Fruit fly (Drosophila melanogaster) whole organism, embryonic: Measurements from ENCODE around the gene Cyp1.
A peak's percentile ranks its signal among the peaks of the same experiment; 100 is the strongest.

Source experiments
- Asciz ChIP-seq: fragments of 200-800 bp; sonication (Bioruptor generic); optimal IDR thresholded peaks from 2 replicates; lab custom pipeline; 2017; ENCODE audit warnings: missing biosample characterization, mild to moderate bottlenecking, missing genetic modification characterization, missing genetic modification reagents
- Atf3 ChIP-seq: fragments of 200-800 bp; sonication (Bioruptor generic); optimal IDR thresholded peaks from 3 replicates; lab custom pipeline; 2016; ENCODE audit warnings: missing biosample characterization, missing genetic modification characterization
- Awh ChIP-seq: fragments of 200-800 bp; sonication (Bioruptor generic); IDR thresholded peaks from 2 replicates; pipeline ENCODE4, ENCODE4 v1.3.6; 2022; ENCODE audit warnings: missing biosample characterization, missing genetic modification characterization
- B-H2 ChIP-seq: fragments of 200-800 bp; sonication (Bioruptor generic); optimal IDR thresholded peaks from 2 replicates; lab custom pipeline; 2018; ENCODE audit warnings: missing biosample characterization, mild to moderate bottlenecking, missing genetic modification characterization
- Bgb ChIP-seq: fragments of 200-800 bp; sonication (Bioruptor generic); IDR thresholded peaks from 2 replicates; pipeline ENCODE4 v1.3.6; 2022; ENCODE audit warnings: missing biosample characterization, missing genetic modification characterization; ENCODE audit not compliant: partially characterized antibody
- CG10543 ChIP-seq: fragments of 200-800 bp; sonication (Bioruptor generic); optimal IDR thresholded peaks from 3 replicates; lab custom pipeline; 2017; ENCODE audit warnings: missing biosample characterization, mild to moderate bottlenecking, missing genetic modification characterization, moderate library complexity
- CG11696 ChIP-seq: fragments of 200-800 bp; sonication (Bioruptor generic); IDR thresholded peaks from 2 replicates; pipeline ENCODE4 v1.3.6; 2022; ENCODE audit warnings: missing biosample characterization, missing genetic modification characterization
- CG12155 ChIP-seq: fragments of 200-800 bp; sonication (Bioruptor generic); optimal IDR thresholded peaks from 3 replicates; lab custom pipeline; 2016; ENCODE audit warnings: missing biosample characterization, missing genetic modification characterization
- CG12236 ChIP-seq: fragments of 200-800 bp; sonication (Bioruptor generic); optimal IDR thresholded peaks from 2 replicates; lab custom pipeline; 2016; ENCODE audit warnings: missing biosample characterization, missing genetic modification characterization
- CG12299 ChIP-seq: fragments of 200-800 bp; sonication (Bioruptor generic); optimal IDR thresholded peaks from 2 replicates; lab custom pipeline; 2018; ENCODE audit warnings: missing biosample characterization, mild to moderate bottlenecking, missing genetic modification characterization
- CG12942 ChIP-seq: fragments of 200-800 bp; sonication (Bioruptor generic); optimal IDR thresholded peaks from 3 replicates; lab custom pipeline; 2016; ENCODE audit warnings: missing biosample characterization, missing genetic modification characterization
- CG13123 ChIP-seq: fragments of 200-800 bp; sonication (Bioruptor generic); optimal IDR thresholded peaks from 2 replicates; lab custom pipeline; 2016; ENCODE audit warnings: missing biosample characterization, missing genetic modification characterization
- CG13296 ChIP-seq: fragments of 200-800 bp; sonication (Bioruptor generic); optimal IDR thresholded peaks from 3 replicates; lab custom pipeline; 2018; ENCODE audit warnings: missing biosample characterization, mild to moderate bottlenecking, missing genetic modification characterization
- CG15479 ChIP-seq: fragments of 200-800 bp; sonication (Bioruptor generic); optimal IDR thresholded peaks from 3 replicates; lab custom pipeline; 2019; ENCODE audit warnings: missing biosample characterization, mild to moderate bottlenecking, missing genetic modification characterization, moderate library complexity
- CG1792 ChIP-seq: fragments of 200-800 bp; sonication (Bioruptor generic); optimal IDR thresholded peaks from 2 replicates; lab custom pipeline; 2016; ENCODE audit warnings: missing biosample characterization, missing genetic modification characterization
- CG2712 ChIP-seq: fragments of 200-800 bp; optimal IDR thresholded peaks from 3 replicates; lab custom pipeline; 2019; ENCODE audit warnings: missing biosample characterization, mild to moderate bottlenecking, missing genetic modification characterization, moderate library complexity
- CG30403 ChIP-seq: fragments of 200-800 bp; sonication (Bioruptor generic); optimal IDR thresholded peaks from 3 replicates; lab custom pipeline; 2016; ENCODE audit warnings: missing biosample characterization, missing genetic modification characterization
- CG31441 ChIP-seq: fragments of 200-800 bp; sonication (Bioruptor generic); IDR thresholded peaks from 2 replicates; pipeline ENCODE4 v1.3.6; 2022; ENCODE audit warnings: missing biosample characterization, missing genetic modification characterization
- CG4282 ChIP-seq: fragments of 200-800 bp; sonication (Bioruptor generic); optimal IDR thresholded peaks from 2 replicates; lab custom pipeline; 2016; ENCODE audit warnings: missing biosample characterization, missing genetic modification characterization
- CG4360 ChIP-seq: fragments of 200-800 bp; sonication (Bioruptor generic); IDR thresholded peaks from 2 replicates; pipeline ENCODE4 v1.3.6; 2022; ENCODE audit warnings: missing biosample characterization, missing genetic modification characterization
- CG4707 ChIP-seq: fragments of 200-800 bp; sonication (Bioruptor generic); optimal IDR thresholded peaks from 2 replicates; lab custom pipeline; 2018; ENCODE audit warnings: missing biosample characterization, mild to moderate bottlenecking, missing genetic modification characterization, moderate library complexity
- CG9817 ChIP-seq: fragments of 200-800 bp; sonication (Bioruptor generic); optimal IDR thresholded peaks from 2 replicates; lab custom pipeline; 2018; ENCODE audit warnings: missing biosample characterization, mild to moderate bottlenecking, missing genetic modification characterization, moderate library complexity
- Dbx ChIP-seq: fragments of 200-800 bp; sonication (Bioruptor generic); IDR thresholded peaks from 3 replicates; pipeline ENCODE4 v1.3.6; 2022; ENCODE audit warnings: missing biosample characterization, missing genetic modification characterization
- Dip2 ChIP-seq: fragments of 200-800 bp; sonication (Bioruptor generic); IDR thresholded peaks from 2 replicates; pipeline ENCODE4 v1.3.6; 2022; ENCODE audit warnings: missing biosample characterization, missing genetic modification characterization
- Dip3 ChIP-seq: fragments of 200-800 bp; sonication (Bioruptor generic); optimal IDR thresholded peaks from 3 replicates; lab custom pipeline; 2016; ENCODE audit warnings: missing biosample characterization, missing genetic modification characterization
- Dp ChIP-seq: fragments of 200-800 bp; sonication (Bioruptor generic); optimal IDR thresholded peaks from 2 replicates; lab custom pipeline; 2018; ENCODE audit warnings: missing biosample characterization, mild to moderate bottlenecking, missing genetic modification characterization, moderate library complexity
- H2.0 ChIP-seq: fragments of 200-800 bp; sonication (Bioruptor generic); IDR thresholded peaks from 2 replicates; pipeline ENCODE4 v1.3.6; 2022; ENCODE audit warnings: missing biosample characterization, missing genetic modification characterization
- HmgZ ChIP-seq: fragments of 200-800 bp; sonication (Bioruptor generic); optimal IDR thresholded peaks from 2 replicates; lab custom pipeline; 2018; ENCODE audit warnings: missing biosample characterization, mild to moderate bottlenecking, missing genetic modification characterization
- Hsf ChIP-seq: fragments of 200-800 bp; sonication (Bioruptor generic); optimal IDR thresholded peaks from 3 replicates; lab custom pipeline; 2016; ENCODE audit warnings: missing biosample characterization, missing genetic modification characterization
- Nf-YB ChIP-seq: fragments of 200-800 bp; sonication (Bioruptor generic); optimal IDR thresholded peaks from 3 replicates; lab custom pipeline; 2019; ENCODE audit warnings: missing biosample characterization, mild to moderate bottlenecking, missing genetic modification characterization, moderate library complexity
- Pdp1 ChIP-seq, 2 experiments: fragments of 200-800 bp; sonication (Bioruptor generic); optimal IDR thresholded peaks; 3 replicates each; lab custom pipeline; 2016; ENCODE audit warnings: missing biosample characterization in 2 of 2, missing genetic modification characterization in 2 of 2, mild to moderate bottlenecking in 1 of 2, moderate library complexity in 1 of 2
- Scr ChIP-seq: fragments of 200-800 bp; sonication (Bioruptor generic); IDR thresholded peaks from 2 replicates; pipeline ENCODE4 v1.3.6; 2022; ENCODE audit warnings: missing biosample characterization, missing genetic modification characterization; ENCODE audit not compliant: partially characterized antibody
- Spps ChIP-seq: fragments of 200-800 bp; sonication (Bioruptor generic); optimal IDR thresholded peaks from 2 replicates; lab custom pipeline; 2018; ENCODE audit warnings: missing biosample characterization, mild to moderate bottlenecking, missing genetic modification characterization
- Ssrp ChIP-seq: fragments of 200-800 bp; sonication (Bioruptor generic); optimal IDR thresholded peaks from 2 replicates; lab custom pipeline; 2018; ENCODE audit warnings: missing biosample characterization, mild to moderate bottlenecking, missing genetic modification characterization, moderate library complexity
- Usf ChIP-seq: fragments of 200-800 bp; sonication (Bioruptor generic); optimal IDR thresholded peaks from 2 replicates; lab custom pipeline; 2017; ENCODE audit warnings: missing genotype, missing biosample characterization, missing genetic modification characterization
- Vsx1 ChIP-seq: fragments of 200-800 bp; sonication (Bioruptor generic); optimal IDR thresholded peaks from 2 replicates; lab custom pipeline; 2017; ENCODE audit warnings: missing biosample characterization, mild to moderate bottlenecking, missing genetic modification characterization, missing genetic modification reagents
- br ChIP-seq: fragments of >200 bp; optimal IDR thresholded peaks from 2 replicates; lab custom pipeline; 2017
- caup ChIP-seq: fragments of 200-800 bp; sonication (Bioruptor generic); optimal IDR thresholded peaks from 3 replicates; lab custom pipeline; 2017; ENCODE audit warnings: missing biosample characterization, mild to moderate bottlenecking, missing genetic modification characterization, moderate library complexity; ENCODE audit not compliant: severe bottlenecking
- gem ChIP-seq: fragments of 200-800 bp; sonication (Bioruptor generic); optimal IDR thresholded peaks from 2 replicates; lab custom pipeline; 2019; ENCODE audit warnings: missing biosample characterization, mild to moderate bottlenecking, missing genetic modification characterization, moderate library complexity
- ind ChIP-seq: fragments of 200-800 bp; sonication (Bioruptor generic); optimal IDR thresholded peaks from 3 replicates; lab custom pipeline; 2016; ENCODE audit warnings: missing biosample characterization, missing genetic modification characterization
- kay ChIP-seq: fragments of 200-800 bp; sonication (Bioruptor generic); optimal IDR thresholded peaks from 2 replicates; lab custom pipeline; 2016; ENCODE audit warnings: missing biosample characterization, missing genetic modification characterization
- org-1 ChIP-seq: fragments of 200-800 bp; sonication (Bioruptor generic); optimal IDR thresholded peaks from 2 replicates; lab custom pipeline; 2017; ENCODE audit warnings: missing biosample characterization, missing genetic modification characterization
- otp ChIP-seq: fragments of 200-800 bp; sonication (Bioruptor generic); IDR thresholded peaks from 3 replicates; pipeline ENCODE4, ENCODE4 v1.3.6; 2022; ENCODE audit warnings: missing biosample characterization, missing genetic modification characterization
- peb ChIP-seq: fragments of 200-800 bp; sonication (Bioruptor generic); IDR thresholded peaks from 2 replicates; pipeline ENCODE4 v1.3.6; 2022; ENCODE audit warnings: missing biosample characterization, missing genetic modification characterization
- phol ChIP-seq: fragments of 200-800 bp; sonication (Bioruptor generic); optimal IDR thresholded peaks from 3 replicates; lab custom pipeline; 2018; ENCODE audit warnings: missing biosample characterization, mild to moderate bottlenecking, missing genetic modification characterization, moderate library complexity
- pnt ChIP-seq: fragments of 200-800 bp; sonication (Bioruptor generic); optimal IDR thresholded peaks from 3 replicates; lab custom pipeline; 2016; ENCODE audit warnings: missing biosample characterization, missing genetic modification characterization
- tap ChIP-seq: fragments of 200-800 bp; optimal IDR thresholded peaks from 3 replicates; lab custom pipeline; 2019; ENCODE audit warnings: missing biosample characterization, mild to moderate bottlenecking, missing genetic modification characterization, moderate library complexity
- tll ChIP-seq, 2 experiments: fragments of 200-800 bp in 1 of 2; fragments of >200 bp in 1 of 2; sonication (Bioruptor generic) in 1 of 2; optimal IDR thresholded peaks; 2 replicates each; lab custom pipeline; 2017 to 2019; ENCODE audit warnings: missing biosample characterization in 2 of 2, missing genetic modification characterization in 2 of 2, mild to moderate bottlenecking in 1 of 2, moderate library complexity in 1 of 2
- vnd ChIP-seq: fragments of 200-800 bp; sonication (Bioruptor generic); IDR thresholded peaks from 3 replicates; pipeline ENCODE4 v1.3.6; 2022; ENCODE audit warnings: missing biosample characterization, missing genetic modification characterization; ENCODE audit not compliant: partially characterized antibody

Cyp1 gene

dm6 chrX:16279340-16279941 lies 40.7 kb downstream of the Cyp1 start (continued):
- TF ChIP-seq Dip2 (GFP tag; lab: Robert Waterston, UW) (peak; percentile 56; the same call in 1 of the 2 replicates), Scr (GFP tag; lab: Robert Waterston, UW) (no peak), peb (GFP tag; lab: Robert Waterston, UW) (peak; percentile 88), kay (GFP tag; lab: Kevin White, UChicago) (peak; percentile 32), H2.0 (GFP tag; lab: Robert Waterston, UW) (peak; percentile 89), CG13296 (peak; percentile 61), CG31441 (GFP tag; lab: Robert Waterston, UW) (peak; percentile 49), Dip3 (GFP tag; lab: Kevin White, UChicago) (peak; percentile 68), HmgZ (tag; lab: Kevin White, UChicago) (peak; percentile 27), org-1 (peak; percentile 80), Spps (tag; lab: Kevin White, UChicago) (no peak), CG2712 (tag; lab: Kevin White, UChicago) (peak; percentile 75), Bgb (GFP tag; lab: Robert Waterston, UW) (peak; percentile 72), Dbx (GFP tag; lab: Robert Waterston, UW) (peak; percentile 90), B-H2 (GFP tag; lab: Kevin White, UChicago) (peak; percentile 19), vnd (0 out of 3 replicates have a peak, but pooled peaks have one; percentile 11), CG12236 (GFP tag; lab: Kevin White, UChicago) (peak; percentile 24), CG4360 (GFP tag; lab: Robert Waterston, UW) (0 out of 2 replicates have a peak, but pooled peaks have one; percentile 18), tap (tag; lab: Kevin White, UChicago) (peak; percentile 60), CG1792 (peak; percentile 71), tll (GFP tag; optimal IDR thresholded peaks at IDR 0.05; lab: Kevin White, UChicago) (no peak), otp (GFP tag; lab: Robert Waterston, UW) (peak; percentile 85), CG4707 (GFP tag; lab: Kevin White, UChicago) (peak; percentile 37), CG12942 (GFP tag; lab: Kevin White, UChicago) (peak; percentile 65), CG30403 (GFP tag; lab: Kevin White, UChicago) (peak; percentile 74), Awh (GFP tag; lab: Robert Waterston, UW) (peak; percentile 88), Hsf (peak; percentile 81), CG10543 (peak; percentile 16), phol (tag; lab: Kevin White, UChicago) (peak; percentile 82), Nf-YB (GFP tag; lab: Kevin White, UChicago) (peak; percentile 5), CG15479 (GFP tag; lab: Kevin White, UChicago) (no peak), CG13123 (GFP tag; lab: Kevin White, UChicago) (peak; percentile 56), Dp (GFP tag; lab: Kevin White, UChicago) (no peak), Asciz (GFP tag; lab: Kevin White, UChicago) (peak; percentile 57), Ssrp (tag; lab: Kevin White, UChicago) (peak; percentile 75), Atf3 (peak; percentile 73), CG12299 (tag; lab: Kevin White, UChicago) (peak; percentile 23), Pdp1 (GFP tag; optimal IDR thresholded peaks at IDR 0.05; lab: Kevin White, UChicago) (peak; percentile 74 to 94), Usf (GFP tag; lab: Kevin White, UChicago) (peak; percentile 68), gem (tag; lab: Kevin White, UChicago) (peak; percentile 81), ind (peak; percentile 89), Vsx1 (GFP tag; lab: Kevin White, UChicago) (peak; percentile 64), CG12155 (GFP tag; lab: Kevin White, UChicago) (peak; percentile 69), pnt (GFP tag; lab: Kevin White, UChicago) (peak; percentile 94), CG11696 (GFP tag; lab: Robert Waterston, UW) (peak; percentile 79), CG4282 (no peak), caup (peak; percentile 70), CG9817 (tag; lab: Kevin White, UChicago) (peak; percentile 72), br (lab: Kevin White, UChicago) (no peak)
